Worm (Caenorhabditis elegans) whole organism, L3 larva: ENCODE results near the gene flp-11.
A peak's percentile ranks its signal among the peaks of the same experiment; 100 is the strongest.

Experiments
- R02D3.7 ChIP-seq: fragments of 150-350 bp; optimal IDR thresholded peaks from 2 replicates; lab custom pipeline; 2014; ENCODE audit warnings: missing biosample characterization, missing genetic modification characterization
- ZK546.5 ChIP-seq: sonication (generic microtip); optimal IDR thresholded peaks from 2 replicates; lab custom pipeline; 2017; ENCODE audit warnings: missing biosample characterization, missing genetic modification characterization
- aly-2 ChIP-seq: fragments of 150-350 bp; optimal IDR thresholded peaks from 2 replicates; lab custom pipeline; 2014; ENCODE audit warnings: missing biosample characterization, missing genetic modification characterization
- ama-1 ChIP-seq: fragments of 150-350 bp; optimal IDR thresholded peaks from 2 replicates; lab custom pipeline; 2018
- ceh-16 ChIP-seq: sonication (generic microtip); optimal IDR thresholded peaks from 2 replicates; lab custom pipeline; 2017; ENCODE audit warnings: missing biosample characterization, missing genetic modification characterization
- ceh-28 ChIP-seq: fragments of 150-350 bp; optimal IDR thresholded peaks from 2 replicates; lab custom pipeline; 2014; ENCODE audit warnings: missing biosample characterization, missing genetic modification reagents, missing genetic modification characterization
- ceh-9 ChIP-seq: sonication (generic microtip); optimal IDR thresholded peaks from 2 replicates; lab custom pipeline; 2018; ENCODE audit warnings: missing biosample characterization, missing genetic modification characterization
- elt-1 ChIP-seq: fragments of 150-350 bp; optimal IDR thresholded peaks from 2 replicates; lab custom pipeline; 2014; ENCODE audit warnings: missing biosample characterization, missing genetic modification characterization
- elt-2 ChIP-seq: sonication (generic microtip); optimal IDR thresholded peaks from 2 replicates; lab custom pipeline; 2016; ENCODE audit warnings: missing genetic modification reagents, mild to moderate bottlenecking, missing genetic modification characterization, missing compliant biosample characterization
- elt-3 ChIP-seq, 3 experiments: fragments of 150-350 bp in 1 of 3; sonication (generic microtip) in 2 of 3; optimal IDR thresholded peaks; 2 replicates in 2 of 3; 4 replicates in 1 of 3; lab custom pipeline; 2014 to 2017; ENCODE audit warnings: missing biosample characterization in 3 of 3, missing genetic modification characterization in 3 of 3
- eor-1 ChIP-seq, 2 experiments: fragments of 150-350 bp; optimal IDR thresholded peaks; 2 replicates each; lab custom pipeline; 2014 to 2018; ENCODE audit warnings: missing biosample characterization in 2 of 2, missing genetic modification characterization in 2 of 2
- fkh-10 ChIP-seq: sonication (generic microtip); optimal IDR thresholded peaks from 2 replicates; lab custom pipeline; 2017; ENCODE audit warnings: missing biosample characterization, missing genetic modification reagents, missing genetic modification characterization
- fkh-2 ChIP-seq: fragments of 150-350 bp; optimal IDR thresholded peaks from 2 replicates; lab custom pipeline; 2014; ENCODE audit warnings: missing biosample characterization, missing genetic modification reagents, missing genetic modification characterization
- fos-1 ChIP-seq: fragments of 150-350 bp; optimal IDR thresholded peaks from 2 replicates; lab custom pipeline; 2014; ENCODE audit warnings: missing biosample characterization, missing genetic modification characterization
- lin-39 ChIP-seq: fragments of 150-350 bp; optimal IDR thresholded peaks from 2 replicates; lab custom pipeline; 2018; ENCODE audit warnings: missing biosample characterization, missing genetic modification reagents, missing genetic modification characterization
- lsy-12 ChIP-seq: sonication (generic microtip); optimal IDR thresholded peaks from 2 replicates; lab custom pipeline; 2016; ENCODE audit warnings: mild to moderate bottlenecking, missing genetic modification characterization, missing compliant biosample characterization
- mml-1 ChIP-seq: fragments of 150-350 bp; sonication (generic microtip); optimal IDR thresholded peaks from 3 replicates; lab custom pipeline; 2014; ENCODE audit warnings: missing biosample characterization, missing genetic modification characterization
- nfya-1 ChIP-seq: sonication (generic microtip); optimal IDR thresholded peaks from 2 replicates; lab custom pipeline; 2017; ENCODE audit warnings: missing genetic modification characterization, mild to moderate bottlenecking, missing compliant biosample characterization, antibody characterized with exemption, moderate library complexity; ENCODE audit not compliant: insufficient read depth
- nhr-11 ChIP-seq: fragments of 150-350 bp; optimal IDR thresholded peaks from 2 replicates; lab custom pipeline; 2014; ENCODE audit warnings: missing biosample characterization, missing genetic modification characterization
- nhr-12 ChIP-seq: fragments of 150-350 bp; optimal IDR thresholded peaks from 2 replicates; lab custom pipeline; 2014; ENCODE audit warnings: missing biosample characterization, missing genetic modification characterization
- nhr-23 ChIP-seq: fragments of 150-350 bp; optimal IDR thresholded peaks from 2 replicates; lab custom pipeline; 2014; ENCODE audit warnings: missing biosample characterization, missing genetic modification reagents, missing genetic modification characterization
- nhr-237 ChIP-seq: fragments of 150-350 bp; optimal IDR thresholded peaks from 2 replicates; lab custom pipeline; 2014; ENCODE audit warnings: missing biosample characterization, missing genetic modification characterization
- nhr-25 ChIP-seq: sonication (generic microtip); optimal IDR thresholded peaks from 2 replicates; lab custom pipeline; 2017; ENCODE audit warnings: missing biosample characterization, missing genetic modification characterization
- nhr-67 ChIP-seq: fragments of 150-350 bp; optimal IDR thresholded peaks from 2 replicates; lab custom pipeline; 2014; ENCODE audit warnings: missing biosample characterization, missing genetic modification characterization
- nhr-76 ChIP-seq: fragments of 150-350 bp; sonication (generic microtip); optimal IDR thresholded peaks from 5 replicates; lab custom pipeline; 2014; ENCODE audit warnings: missing biosample characterization, missing genetic modification characterization
- nhr-77 ChIP-seq: fragments of 150-350 bp; optimal IDR thresholded peaks from 2 replicates; lab custom pipeline; 2014; ENCODE audit warnings: missing biosample characterization, missing genetic modification characterization
- pqm-1 ChIP-seq: fragments of 150-350 bp; optimal IDR thresholded peaks from 2 replicates; lab custom pipeline; 2017; ENCODE audit warnings: missing biosample characterization, missing genetic modification characterization, inconsistent platforms
- sea-2 ChIP-seq: fragments of 150-350 bp; sonication (generic microtip); optimal IDR thresholded peaks from 4 replicates; lab custom pipeline; 2014; ENCODE audit warnings: missing biosample characterization, missing genetic modification reagents, missing genetic modification characterization
- tbx-2 ChIP-seq: sonication (generic microtip); optimal IDR thresholded peaks from 2 replicates; lab custom pipeline; 2016; ENCODE audit warnings: mild to moderate bottlenecking, missing genetic modification characterization, missing compliant biosample characterization
- unc-39 ChIP-seq: sonication (generic microtip); optimal IDR thresholded peaks from 4 replicates; lab custom pipeline; 2017; ENCODE audit warnings: missing biosample characterization, missing genetic modification characterization
- unc-62 ChIP-seq: fragments of 150-350 bp; sonication (generic microtip); optimal IDR thresholded peaks from 4 replicates; lab custom pipeline; 2014; ENCODE audit warnings: missing biosample characterization, missing genetic modification reagents, missing genetic modification characterization
- zag-1 ChIP-seq: fragments of 150-350 bp; optimal IDR thresholded peaks from 2 replicates; lab custom pipeline; 2014; ENCODE audit warnings: missing biosample characterization, missing genetic modification characterization
- ztf-11 ChIP-seq: fragments of 150-350 bp; optimal IDR thresholded peaks from 2 replicates; lab custom pipeline; 2014; ENCODE audit warnings: missing biosample characterization, missing genetic modification characterization

Gene flp-11

DNA sequence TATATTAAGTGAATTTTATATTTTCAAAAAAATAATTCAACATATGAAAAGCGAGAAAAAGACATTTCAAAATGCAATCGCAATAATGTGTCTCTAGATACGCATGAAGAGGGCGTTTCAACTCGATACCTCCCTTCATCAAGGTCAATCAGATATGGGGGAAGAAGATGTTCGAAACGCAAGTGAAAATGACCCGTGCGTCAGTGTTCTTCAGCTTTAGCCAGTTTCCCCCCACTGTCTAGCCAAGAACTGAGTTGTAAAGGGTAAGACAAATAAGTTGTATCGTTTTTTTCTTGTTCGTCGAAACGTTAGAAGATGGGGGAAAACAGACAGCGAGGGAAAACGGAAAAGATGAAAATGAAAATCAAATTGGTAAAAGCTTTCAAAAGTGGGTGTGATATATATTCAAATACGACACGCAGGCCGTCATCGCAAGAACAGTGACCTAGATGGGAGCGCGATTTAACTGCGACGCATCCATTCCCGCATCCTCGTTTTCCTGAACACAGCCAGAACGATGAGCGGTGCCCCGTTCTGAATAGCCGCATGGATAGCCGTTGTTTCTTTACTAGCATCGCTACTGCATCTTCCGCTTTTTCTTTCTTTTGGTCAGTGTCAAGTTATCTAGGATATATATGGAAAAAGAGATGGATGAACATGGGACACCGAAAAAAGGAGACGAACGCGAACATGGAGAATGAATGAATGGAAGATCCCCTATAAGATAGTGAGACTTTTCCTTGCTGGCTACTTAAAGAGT, 16.9 kb upstream of the flp-11 start:
- no peak for TF ChIP-seq R02D3.7
- TF ChIP-seq ztf-11 (tag; lab: Kevin White, UChicago) = no peak
- peak; percentile 6 for TF ChIP-seq nhr-23
- no peak for TF ChIP-seq eor-1 (tag; optimal IDR thresholded peaks at IDR 0.05; lab: Kevin White, UChicago)
- no peak for TF ChIP-seq pqm-1
- TF ChIP-seq unc-39 (tag; lab: Kevin White, UChicago) = no peak
- no peak for TF ChIP-seq nhr-12 (tag; lab: Kevin White, UChicago)
- no peak for TF ChIP-seq lsy-12 (tag; lab: Kevin White, UChicago)
- no peak for TF ChIP-seq ama-1 (lab: Kevin White, UChicago)
- peak; percentile 87 for TF ChIP-seq nhr-25 (tag; lab: Kevin White, UChicago)
- TF ChIP-seq unc-62 (GFP tag; lab: Kevin White, UChicago) = no peak
- TF ChIP-seq zag-1 (tag; lab: Kevin White, UChicago) = no peak
- no peak for TF ChIP-seq fkh-2 (tag; lab: Kevin White, UChicago)
- no peak for TF ChIP-seq fkh-10 (GFP tag; lab: Kevin White, UChicago)
- TF ChIP-seq ceh-9 (tag; lab: Kevin White, UChicago) = no peak

DNA sequence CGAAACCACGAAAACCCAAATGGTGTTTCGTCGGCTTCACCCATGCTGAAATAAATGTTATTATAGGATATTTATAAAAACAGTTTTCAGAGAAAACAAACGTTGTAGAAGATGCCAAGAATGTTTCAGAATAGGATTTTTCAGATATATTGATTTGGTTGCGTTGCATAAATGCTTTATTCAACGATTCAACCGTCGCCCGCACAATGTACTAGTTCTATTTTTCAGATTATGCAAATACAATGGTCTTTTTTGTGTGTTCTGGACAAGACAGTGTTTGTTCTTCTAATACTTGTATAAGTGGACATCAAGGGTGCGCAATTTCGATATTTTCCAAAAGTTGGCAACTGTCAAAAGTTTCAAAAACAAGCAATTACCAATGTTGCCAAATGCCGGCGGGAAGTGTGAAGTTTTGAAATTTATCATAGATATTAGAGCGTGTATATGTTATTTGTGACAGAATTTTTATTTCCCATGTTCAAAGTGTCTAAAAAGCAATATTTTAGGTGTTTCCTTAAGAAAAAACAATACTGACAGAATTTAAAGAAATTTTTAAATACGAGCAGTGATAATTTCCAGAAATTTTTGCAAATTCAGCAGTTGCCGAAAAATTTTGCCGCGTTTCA, 13.3 kb upstream of the flp-11 start, which contains the start of gene K02G10.5:
Gene K02G10.5 (minus strand): TSS at position 51 of the 626 bp plus-strand sequence.
- no peak for TF ChIP-seq aly-2 (tag; lab: Kevin White, UChicago)
- TF ChIP-seq nhr-67 = no peak
- no peak for TF ChIP-seq nhr-76 (tag; lab: Kevin White, UChicago)
- TF ChIP-seq pqm-1 = no peak
- no peak for TF ChIP-seq ZK546.5 (tag; lab: Kevin White, UChicago)
- no peak for TF ChIP-seq elt-2 (tag; lab: Kevin White, UChicago)
- no peak for TF ChIP-seq nfya-1 (tag; lab: Kevin White, UChicago)
- no peak for TF ChIP-seq ceh-28 (tag; lab: Kevin White, UChicago)
- TF ChIP-seq elt-3 (tag; optimal IDR thresholded peaks at IDR 0.05; lab: Kevin White, UChicago) = no peak

DNA sequence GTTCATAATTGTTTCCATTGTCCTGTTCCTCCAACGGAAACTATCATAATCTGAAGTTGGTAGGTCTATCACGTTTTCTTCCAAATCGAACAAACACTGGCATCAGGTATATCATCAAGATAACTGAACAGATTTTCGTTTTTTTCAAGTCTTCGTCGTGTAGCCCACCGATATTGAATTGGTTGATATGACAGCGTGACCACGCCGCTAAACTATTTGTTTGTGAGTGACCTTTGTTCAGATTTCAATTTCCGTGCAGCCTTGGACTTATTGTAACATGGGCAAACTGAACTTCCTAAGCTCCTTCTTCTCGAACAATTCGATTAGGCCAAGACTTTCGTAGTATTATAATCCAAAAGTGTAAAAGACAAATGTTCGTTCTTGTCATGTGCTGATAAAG, 7.7 kb upstream of the flp-11 start:
- TF ChIP-seq mml-1 (tag; lab: Kevin White, UChicago) = no peak
- TF ChIP-seq nhr-25 (tag; lab: Kevin White, UChicago) = peak; percentile 60

DNA sequence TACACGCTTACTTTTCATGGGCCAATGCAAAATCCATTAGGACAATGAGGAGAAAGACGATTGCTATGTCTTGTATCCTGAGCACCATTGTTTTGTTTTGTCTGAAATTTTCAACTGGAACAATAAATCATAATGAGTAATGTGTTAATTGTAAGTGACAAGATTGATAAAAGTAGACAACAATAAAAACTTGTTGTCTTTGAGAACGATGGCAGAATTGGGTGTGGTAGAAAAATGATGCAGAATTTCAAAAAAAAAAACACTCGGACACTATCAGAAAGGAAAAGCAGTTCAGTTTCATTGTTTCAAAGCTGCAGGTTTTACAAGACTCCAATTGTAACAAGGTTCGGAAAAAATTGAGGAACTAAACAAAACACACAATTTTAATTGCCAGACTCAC, 4.7 kb upstream of the flp-11 start, which contains the start of gene K02G10.15:
Gene K02G10.15 (minus strand): TSS at position 101 of the 400 bp plus-strand sequence.
- TF ChIP-seq nhr-12 (tag; lab: Kevin White, UChicago) (no peak), fos-1 (tag; lab: Kevin White, UChicago) (no peak), ama-1 (lab: Kevin White, UChicago) (no peak), ceh-16 (tag; lab: Kevin White, UChicago) (no peak), elt-1 (tag; lab: Kevin White, UChicago) (no peak), nhr-11 (tag; lab: Kevin White, UChicago) (no peak), eor-1 (tag; optimal IDR thresholded peaks at IDR 0.05; lab: Kevin White, UChicago) (no peak), elt-3 (tag; optimal IDR thresholded peaks at IDR 0.05; lab: Kevin White, UChicago) (no peak), lin-39 (tag; lab: Kevin White, UChicago) (no peak)

DNA sequence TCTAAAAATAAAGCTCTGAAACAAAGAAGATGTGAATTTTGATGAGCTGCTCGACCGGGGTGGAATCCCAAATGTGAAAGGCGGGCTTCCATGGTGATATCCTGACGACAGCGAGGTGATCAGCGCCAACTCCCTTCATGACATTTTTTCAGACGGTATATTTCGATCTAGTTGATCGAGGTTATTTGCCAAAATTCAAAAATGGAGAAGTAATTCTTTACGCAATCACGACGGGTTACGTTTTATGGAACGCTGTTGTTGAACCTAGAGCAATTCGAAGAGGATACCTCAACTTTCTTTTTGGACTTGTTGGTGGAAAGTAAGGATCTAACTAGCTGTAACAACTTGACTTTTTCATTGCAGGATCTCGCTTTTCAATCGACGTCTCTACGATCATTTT, 1.2 kb downstream of the flp-11 start:
- TF ChIP-seq tbx-2 (tag; lab: Kevin White, UChicago) (no peak), lin-39 (tag; lab: Kevin White, UChicago) (no peak), nhr-77 (tag; lab: Kevin White, UChicago) (no peak), nfya-1 (tag; lab: Kevin White, UChicago) (no peak), aly-2 (tag; lab: Kevin White, UChicago) (no peak), fkh-2 (tag; lab: Kevin White, UChicago) (no peak), nhr-25 (tag; lab: Kevin White, UChicago) (no peak), sea-2 (GFP tag; lab: Kevin White, UChicago) (no peak), nhr-237 (tag; lab: Kevin White, UChicago) (no peak), nhr-23 (no peak)
